Fruit fly (Drosophila melanogaster) whole organism, embryonic: Measurements from ENCODE around the gene mats.
A peak's percentile ranks its signal among the peaks of the same experiment; 100 is the strongest.

Experiments used
- Atf-2 ChIP-seq: fragments of 200-800 bp; sonication (Bioruptor generic); optimal IDR thresholded peaks from 2 replicates; lab custom pipeline; 2016; ENCODE audit warnings: missing biosample characterization, missing genetic modification characterization
- CG1024 ChIP-seq: fragments of 200-800 bp; sonication (Bioruptor generic); IDR thresholded peaks from 2 replicates; pipeline ENCODE4 v1.3.6; 2022; ENCODE audit warnings: missing biosample characterization, missing genetic modification characterization
- CG11093 ChIP-seq: fragments of 200-800 bp; sonication (Bioruptor generic); IDR thresholded peaks from 3 replicates; pipeline ENCODE4 v1.3.6; 2022; ENCODE audit warnings: missing biosample characterization, missing genetic modification characterization
- CG13424 ChIP-seq: fragments of 200-800 bp; sonication (Bioruptor generic); optimal IDR thresholded peaks from 2 replicates; lab custom pipeline; 2019; ENCODE audit warnings: missing biosample characterization, mild to moderate bottlenecking, missing genetic modification characterization, moderate library complexity
- CG14050 ChIP-seq: fragments of 200-800 bp; sonication (Bioruptor generic); IDR thresholded peaks from 3 replicates; pipeline ENCODE4 v1.3.6; 2022; ENCODE audit warnings: missing biosample characterization, missing genetic modification characterization
- CG14965 ChIP-seq: fragments of 200-800 bp; sonication (Bioruptor generic); optimal IDR thresholded peaks from 2 replicates; lab custom pipeline; 2016; ENCODE audit warnings: missing biosample characterization, missing genetic modification characterization, borderline replicate concordance
- CG15269 ChIP-seq: fragments of 200-800 bp; sonication (Bioruptor generic); optimal IDR thresholded peaks from 2 replicates; lab custom pipeline; 2018; ENCODE audit warnings: missing biosample characterization, mild to moderate bottlenecking, missing genetic modification characterization, moderate library complexity
- CG17361 ChIP-seq: fragments of 200-800 bp; sonication (Bioruptor generic); IDR thresholded peaks from 3 replicates; pipeline ENCODE4 v1.3.6; 2022; ENCODE audit warnings: missing biosample characterization, missing genetic modification characterization
- CG17385 ChIP-seq: fragments of 200-800 bp; sonication (Bioruptor generic); optimal IDR thresholded peaks from 3 replicates; lab custom pipeline; 2018; ENCODE audit warnings: missing biosample characterization, mild to moderate bottlenecking, missing genetic modification characterization
- CG1832 ChIP-seq: fragments of 200-800 bp; sonication (Bioruptor generic); optimal IDR thresholded peaks from 2 replicates; lab custom pipeline; 2017; ENCODE audit warnings: missing biosample characterization, mild to moderate bottlenecking, missing genetic modification characterization, inconsistent platforms
- CG2875 ChIP-seq: fragments of 200-800 bp; sonication (Bioruptor generic); optimal IDR thresholded peaks from 2 replicates; lab custom pipeline; 2017; ENCODE audit warnings: missing biosample characterization, mild to moderate bottlenecking, missing genetic modification characterization, missing genetic modification reagents
- CG31224 ChIP-seq: fragments of 200-800 bp; sonication (Bioruptor generic); IDR thresholded peaks from 2 replicates; pipeline ENCODE4 v1.3.6; 2022; ENCODE audit warnings: missing biosample characterization, missing genetic modification characterization
- CG3281 ChIP-seq: fragments of 200-800 bp; sonication (Bioruptor generic); optimal IDR thresholded peaks from 3 replicates; lab custom pipeline; 2017; ENCODE audit warnings: missing biosample characterization, mild to moderate bottlenecking, missing genetic modification characterization
- CG42726 ChIP-seq: fragments of 200-800 bp; sonication (Bioruptor generic); IDR thresholded peaks from 2 replicates; pipeline ENCODE4 v1.3.6; 2022; ENCODE audit warnings: missing biosample characterization, missing genetic modification characterization; ENCODE audit not compliant: partially characterized antibody
- CG6654 ChIP-seq: fragments of 200-800 bp; sonication (Bioruptor generic); optimal IDR thresholded peaks from 2 replicates; lab custom pipeline; 2017; ENCODE audit warnings: missing biosample characterization, mild to moderate bottlenecking, missing genetic modification characterization
- CG8388 ChIP-seq: fragments of 200-800 bp; sonication (Bioruptor generic); optimal IDR thresholded peaks from 2 replicates; lab custom pipeline; 2019; ENCODE audit warnings: missing biosample characterization, mild to moderate bottlenecking, missing genetic modification characterization, moderate library complexity
- CG9437 ChIP-seq: fragments of 200-800 bp; sonication (Bioruptor generic); optimal IDR thresholded peaks from 2 replicates; lab custom pipeline; 2018; ENCODE audit warnings: missing biosample characterization, mild to moderate bottlenecking, missing genetic modification characterization
- CG9876 ChIP-seq: fragments of 200-800 bp; sonication (Bioruptor generic); optimal IDR thresholded peaks from 2 replicates; lab custom pipeline; 2016; ENCODE audit warnings: missing biosample characterization, missing genetic modification characterization
- CTCF ChIP-seq: fragments of 200-800 bp; sonication (Bioruptor generic); optimal IDR thresholded peaks from 2 replicates; lab custom pipeline; 2017; ENCODE audit warnings: missing biosample characterization, mild to moderate bottlenecking, missing genetic modification characterization, moderate library complexity
- Camta ChIP-seq: fragments of 200-800 bp; sonication (Bioruptor generic); optimal IDR thresholded peaks from 2 replicates; lab custom pipeline; 2016; ENCODE audit warnings: missing biosample characterization, missing genetic modification characterization
- Dref ChIP-seq: fragments of 200-800 bp; sonication (Bioruptor generic); IDR thresholded peaks from 2 replicates; pipeline ENCODE4 v1.3.6; 2022; ENCODE audit warnings: missing biosample characterization, missing genetic modification characterization
- ERR ChIP-seq: fragments of 200-800 bp; sonication (Bioruptor generic); optimal IDR thresholded peaks from 2 replicates; lab custom pipeline; 2016; ENCODE audit warnings: missing biosample characterization, missing genetic modification characterization
- Ets97D ChIP-seq: fragments of 200-800 bp; sonication (Bioruptor generic); optimal IDR thresholded peaks from 3 replicates; lab custom pipeline; 2016; ENCODE audit warnings: missing biosample characterization, missing genetic modification characterization
- Fer2 ChIP-seq: fragments of 200-800 bp; sonication (Bioruptor generic); optimal IDR thresholded peaks from 2 replicates; lab custom pipeline; 2018; ENCODE audit warnings: missing biosample characterization, mild to moderate bottlenecking, missing genetic modification characterization, moderate library complexity
- H15 ChIP-seq: fragments of 200-800 bp; sonication (Bioruptor generic); IDR thresholded peaks from 3 replicates; pipeline ENCODE4 v1.3.6; 2022; ENCODE audit warnings: missing biosample characterization, missing genetic modification characterization
- HLH54F ChIP-seq: fragments of 200-800 bp; sonication (Bioruptor generic); optimal IDR thresholded peaks from 3 replicates; lab custom pipeline; 2016; ENCODE audit warnings: missing biosample characterization, missing genetic modification characterization
- Hand ChIP-seq: fragments of 200-800 bp; sonication (Bioruptor generic); optimal IDR thresholded peaks from 2 replicates; lab custom pipeline; 2017; ENCODE audit warnings: mild to moderate bottlenecking, missing biosample characterization, missing genetic modification reagents, missing genetic modification characterization
- HmgD ChIP-seq: fragments of 200-800 bp; sonication (Bioruptor generic); optimal IDR thresholded peaks from 3 replicates; lab custom pipeline; 2016; ENCODE audit warnings: missing biosample characterization, missing genetic modification characterization
- Hmr ChIP-seq: fragments of 200-800 bp; sonication (Bioruptor generic); optimal IDR thresholded peaks from 3 replicates; lab custom pipeline; 2017; ENCODE audit warnings: mild to moderate bottlenecking, missing biosample characterization, missing genetic modification reagents, missing genetic modification characterization
- Med ChIP-seq: fragments of 200-800 bp; sonication (Bioruptor generic); peaks from one replicate; lab custom pipeline; 2016; ENCODE audit warnings: missing biosample characterization, missing genetic modification characterization, mild to moderate bottlenecking, inconsistent platforms, moderate library complexity
- Myb ChIP-seq: fragments of 200-800 bp; sonication (Bioruptor generic); optimal IDR thresholded peaks from 2 replicates; lab custom pipeline; 2016; ENCODE audit warnings: missing biosample characterization, missing genetic modification characterization
- Nf-YA ChIP-seq: fragments of 200-800 bp; sonication (Bioruptor generic); IDR thresholded peaks from 2 replicates; pipeline ENCODE4 v1.3.6; 2022; ENCODE audit warnings: missing biosample characterization, missing genetic modification characterization
- Opbp ChIP-seq: fragments of 200-800 bp; sonication (Bioruptor generic); IDR thresholded peaks from 3 replicates; pipeline ENCODE4 v1.3.6; 2022; ENCODE audit warnings: missing biosample characterization, missing genetic modification characterization; ENCODE audit not compliant: partially characterized antibody
- Ravus ChIP-seq: fragments of 200-800 bp; sonication (Bioruptor generic); IDR thresholded peaks from 2 replicates; pipeline ENCODE4 v1.3.6; 2022; ENCODE audit warnings: missing biosample characterization, missing genetic modification characterization
- Trl ChIP-seq, 3 experiments: fragments of >200 bp in 2 of 3; fragments of 200-800 bp in 1 of 3; sonication (Bioruptor generic) in 1 of 3; optimal IDR thresholded peaks; 2 replicates in 1 of 3; 3 replicates in 2 of 3; lab custom pipeline; 2016 to 2017; ENCODE audit warnings: missing biosample characterization in 1 of 3, missing genetic modification characterization in 1 of 3
- btn ChIP-seq: fragments of 200-800 bp; sonication (Bioruptor generic); optimal IDR thresholded peaks from 2 replicates; lab custom pipeline; 2016; ENCODE audit warnings: missing biosample characterization, missing genetic modification characterization
- cg ChIP-seq: fragments of 200-800 bp; sonication (Bioruptor generic); optimal IDR thresholded peaks from 3 replicates; lab custom pipeline; 2019; ENCODE audit warnings: missing biosample characterization, mild to moderate bottlenecking, missing genetic modification characterization, moderate library complexity
- ci ChIP-seq: fragments of 200-800 bp; sonication (Bioruptor generic); IDR thresholded peaks from 3 replicates; pipeline ENCODE4 v1.3.6; 2022; ENCODE audit warnings: missing biosample characterization, missing genetic modification characterization
- crol ChIP-seq: fragments of 200-800 bp; sonication (Bioruptor generic); IDR thresholded peaks from 2 replicates; pipeline ENCODE4 v1.3.6; 2022; ENCODE audit warnings: missing biosample characterization, missing genetic modification characterization
- dan ChIP-seq: fragments of 200-800 bp; sonication (Bioruptor generic); IDR thresholded peaks from 2 replicates; pipeline ENCODE4 v1.3.6; 2022; ENCODE audit warnings: missing biosample characterization, missing genetic modification characterization
- dimm ChIP-seq: fragments of 200-800 bp; sonication (Bioruptor generic); IDR thresholded peaks from 2 replicates; pipeline ENCODE4 v1.3.6; 2022; ENCODE audit warnings: missing biosample characterization, missing genetic modification characterization
- eve ChIP-seq, 2 experiments: fragments of >200 bp; optimal IDR thresholded peaks; 2 replicates each; lab custom pipeline; 2017; ENCODE audit warnings: missing biosample characterization in 2 of 2, missing genetic modification characterization in 2 of 2
- ftz-f1 ChIP-seq: fragments of 200-800 bp; sonication (Bioruptor generic); optimal IDR thresholded peaks from 2 replicates; lab custom pipeline; 2016; ENCODE audit warnings: missing biosample characterization, missing genetic modification characterization
- grau ChIP-seq: fragments of 200-800 bp; optimal IDR thresholded peaks from 3 replicates; lab custom pipeline; 2019; ENCODE audit warnings: missing biosample characterization, mild to moderate bottlenecking, missing genetic modification characterization, moderate library complexity
- insv ChIP-seq, 2 experiments: fragments of 200-800 bp; sonication (Bioruptor generic); optimal IDR thresholded peaks; 3 replicates each; lab custom pipeline; 2016 to 2018; ENCODE audit warnings: missing biosample characterization in 2 of 2, missing genetic modification characterization in 2 of 2
- pan ChIP-seq, 4 experiments: fragments of >200 bp in 3 of 4; fragments of 200-800 bp in 1 of 4; sonication (Bioruptor generic) in 1 of 4; optimal IDR thresholded peaks in 3 of 4; IDR thresholded peaks in 1 of 4; 2 replicates each; pipeline versions ENCODE4 v1.3.6 to Lab custom; 2017 to 2022; ENCODE audit warnings: missing biosample characterization in 2 of 4, missing genetic modification characterization in 2 of 4, mixed read lengths in 1 of 4
- pfk ChIP-seq: fragments of 200-800 bp; sonication (Bioruptor generic); optimal IDR thresholded peaks from 2 replicates; lab custom pipeline; 2018; ENCODE audit warnings: missing biosample characterization, mild to moderate bottlenecking, missing genetic modification characterization, moderate library complexity
- stc ChIP-seq: fragments of 200-800 bp; sonication (Bioruptor generic); IDR thresholded peaks from 2 replicates; pipeline ENCODE4 v1.3.6; 2022; ENCODE audit warnings: missing biosample characterization, missing genetic modification characterization
- usp ChIP-seq: fragments of >200 bp; optimal IDR thresholded peaks from 2 replicates; lab custom pipeline; 2017; ENCODE audit warnings: missing biosample characterization, missing genetic modification characterization
- zfh2 ChIP-seq: fragments of 200-800 bp; sonication (Bioruptor generic); optimal IDR thresholded peaks from 2 replicates; lab custom pipeline; 2016; ENCODE audit warnings: missing biosample characterization, missing genetic modification characterization

mats gene

dm6 chr3R:22468829-22469487 is 48.0 kb downstream of the mats start (continued):
- TF ChIP-seq CG2875 (GFP tag; lab: Kevin White, UChicago) = peak; percentile 54
- TF ChIP-seq Atf-2 (GFP tag; lab: Kevin White, UChicago) = peak; percentile 78
- TF ChIP-seq grau (tag; lab: Kevin White, UChicago) = peak; percentile 88
- TF ChIP-seq HLH54F (GFP tag; lab: Kevin White, UChicago) = peak; percentile 88
- peak; percentile 95 for TF ChIP-seq Hmr (GFP tag; lab: Kevin White, UChicago)
- peak; percentile 14; the same call in 1 of the 2 replicates for TF ChIP-seq crol (GFP tag; lab: Robert Waterston, UW)
- TF ChIP-seq CG6654 (GFP tag; lab: Kevin White, UChicago) = peak; percentile 36
- peak; percentile 91 for TF ChIP-seq CG15269 (tag; lab: Kevin White, UChicago)
- TF ChIP-seq CG31224 (GFP tag; lab: Robert Waterston, UW) = peak; percentile 80
- peak; percentile 80 for TF ChIP-seq CG9876
- no peak for TF ChIP-seq usp (GFP tag; lab: Kevin White, UChicago)
- no peak for TF ChIP-seq CTCF (GFP tag; lab: Kevin White, UChicago)
- peak; percentile 42 for TF ChIP-seq HmgD
- peak; percentile 62 for TF ChIP-seq Ravus (GFP tag; lab: Robert Waterston, UW)
- peak; percentile 73 for TF ChIP-seq CG8388 (GFP tag; lab: Kevin White, UChicago)
- peak; percentile 25 for TF ChIP-seq CG14965
- peak; percentile 81 for TF ChIP-seq CG17385
- no peak; the same call in 1 of the 2 replicates for TF ChIP-seq Dref (GFP tag; lab: Robert Waterston, UW)
- peak; percentile 76 for TF ChIP-seq Myb
- TF ChIP-seq CG3281 (GFP tag; lab: Kevin White, UChicago) = peak; percentile 89
- TF ChIP-seq dan (GFP tag; lab: Robert Waterston, UW) = no peak
- peak; percentile 74 for TF ChIP-seq dimm (GFP tag; lab: Robert Waterston, UW)
- TF ChIP-seq CG11093 = peak; percentile 70; the same call in 2 of the 3 replicates
- peak; percentile 73 for TF ChIP-seq cg (GFP tag; lab: Kevin White, UChicago)
- no peak for TF ChIP-seq insv (GFP tag; optimal IDR thresholded peaks at IDR 0.05; lab: Kevin White, UChicago)
- TF ChIP-seq ERR (GFP tag; lab: Kevin White, UChicago) = peak; percentile 73
- TF ChIP-seq Hand (GFP tag; lab: Kevin White, UChicago) = peak; percentile 92
- no peak for TF ChIP-seq CG42726 (GFP tag; lab: Robert Waterston, UW)
- peak; percentile 73 for TF ChIP-seq Nf-YA (GFP tag; lab: Robert Waterston, UW)
- peak; percentile 71; the same call in 2 of the 3 replicates for TF ChIP-seq H15
- TF ChIP-seq ftz-f1 = peak; percentile 7
- TF ChIP-seq stc (GFP tag; lab: Robert Waterston, UW) = peak; percentile 78
- no peak for TF ChIP-seq pan (optimal IDR thresholded peaks at IDR 0.05; lab: Kevin White, UChicago)
- peak in 1 of 2 experiments; percentile 83 for TF ChIP-seq pan (GFP tag; optimal IDR thresholded peaks at IDR 0.05 in 1 of 2, IDR thresholded peaks at IDR 0.05 in 1 of 2)
- TF ChIP-seq pfk (GFP tag; lab: Kevin White, UChicago) = no peak
- peak; percentile 61 for TF ChIP-seq CG1024 (GFP tag; lab: Robert Waterston, UW)
- TF ChIP-seq CG17361 (GFP tag; lab: Robert Waterston, UW) = no peak; the same call in 2 of the 3 replicates
- peak; percentile 77 for TF ChIP-seq CG14050
- TF ChIP-seq CG9437 (GFP tag; lab: Kevin White, UChicago) = peak; percentile 62
- TF ChIP-seq btn (GFP tag; lab: Kevin White, UChicago) = peak; percentile 70

DNA sequence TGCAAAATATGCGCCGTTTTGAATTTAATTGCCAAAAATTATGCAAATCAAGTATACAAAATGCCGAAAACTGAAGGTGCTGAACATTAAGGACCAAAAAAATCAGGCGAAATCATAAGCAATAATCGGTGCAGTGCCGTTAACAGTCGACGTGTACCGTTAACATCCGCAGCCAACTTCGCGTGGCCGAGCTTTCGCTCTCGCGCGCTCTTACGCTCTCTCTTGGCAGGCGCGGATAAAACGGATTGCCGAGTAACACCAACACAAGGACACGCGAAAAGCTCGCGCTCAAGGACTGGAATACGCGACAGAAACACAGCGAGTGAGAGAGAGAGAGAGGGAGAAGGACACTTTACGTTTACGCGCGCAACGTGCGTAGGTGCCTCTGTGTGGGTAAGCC is 49.1 kb downstream of the mats start:
- TF ChIP-seq Trl (optimal IDR thresholded peaks at IDR 0.05; lab: Kevin White, UChicago) (peak; percentile 39 to 56), Trl (GFP tag; optimal IDR thresholded peaks at IDR 0.05; lab: Kevin White, UChicago) (no peak), Ets97D (GFP tag; lab: Kevin White, UChicago) (peak; percentile 19), zfh2 (GFP tag; lab: Kevin White, UChicago) (no peak), Dref (GFP tag; lab: Robert Waterston, UW) (0 out of 2 replicates have a peak, but pooled peaks have one; percentile 16), cg (GFP tag; lab: Kevin White, UChicago) (peak; percentile 48), Fer2 (tag; lab: Kevin White, UChicago) (no peak), Camta (GFP tag; lab: Kevin White, UChicago) (no peak), CG1832 (GFP tag; lab: Kevin White, UChicago) (peak; percentile 35), CG17385 (no peak), Med (GFP tag; lab: Kevin White, UChicago) (peak; percentile 26), CG13424 (tag; lab: Kevin White, UChicago) (no peak), Opbp (GFP tag; lab: Robert Waterston, UW) (peak; percentile 66), eve (GFP tag; optimal IDR thresholded peaks at IDR 0.05; lab: Kevin White, UChicago) (no peak), ci (GFP tag; lab: Robert Waterston, UW) (peak; percentile 18; the same call in 1 of the 3 replicates)
